Worm (Caenorhabditis elegans): ENCODE data around the gene D1054.9.
A peak's percentile ranks its signal among the peaks of the same experiment; 100 is the strongest.

D1054.9 gene

ce11 chrV:10824711-10825110 is 33.9 kb upstream of the D1054.9 start, which contains the start of gene nrx-1:
TSS of gene nrx-1 (plus strand) at chrV:10825011.
- TF ChIP-seq hrde-1 (tag; optimal IDR thresholded peaks at IDR 0.05; ENCODE audit: borderline replicate concordance) (no peak), C06A6.2 (GFP tag; conservative IDR thresholded peaks at IDR 0.05) (no peak), madf-3 (GFP tag; IDR thresholded peaks at IDR 0.05) (no peak), sptf-2 (GFP tag; optimal IDR thresholded peaks at IDR 0.05) (no peak), tlf-1 (GFP tag; optimal IDR thresholded peaks at IDR 0.05) (no peak), snpc-1.1 (tag; optimal IDR thresholded peaks at IDR 0.05; ENCODE audit: insufficient read depth) (no peak), nhr-80 (tag; optimal IDR thresholded peaks at IDR 0.05) (no peak), madf-6 (GFP tag; IDR thresholded peaks at IDR 0.05) (no peak), zim-3 (tag; optimal IDR thresholded peaks at IDR 0.05) (no peak), lin-35 (GFP tag; optimal IDR thresholded peaks at IDR 0.05) (no peak), gei-17 (GFP tag; optimal IDR thresholded peaks at IDR 0.05) (no peak), hmg-20 (GFP tag; IDR thresholded peaks at IDR 0.05) (no peak), ceh-40 (GFP tag; IDR thresholded peaks at IDR 0.05) (no peak)

DNA sequence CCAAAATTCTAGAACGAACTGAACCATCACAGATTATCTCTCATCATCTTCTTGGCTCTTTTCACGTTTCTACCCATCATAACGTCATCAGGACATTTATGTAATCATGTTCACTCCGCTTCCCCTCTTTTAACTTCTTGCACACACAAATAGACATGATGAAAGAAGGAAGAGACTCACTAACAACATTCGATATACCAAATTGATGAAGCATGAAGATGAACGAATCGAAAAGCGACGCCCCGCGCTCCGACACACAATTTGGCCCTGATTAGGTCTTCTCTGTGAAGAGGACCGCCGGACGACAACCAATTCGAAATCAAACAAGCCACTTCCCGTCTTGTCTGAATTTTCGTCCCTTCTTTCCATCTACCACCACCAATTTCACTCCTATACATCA is 27.6 kb upstream of the D1054.9 start:
- TF ChIP-seq mel-28 (tag; optimal IDR thresholded peaks at IDR 0.05; ENCODE audit: borderline replicate concordance) = no peak
- TF ChIP-seq efl-1 (GFP tag; optimal IDR thresholded peaks at IDR 0.05) = no peak
- no peak for TF ChIP-seq unc-62 (GFP tag; optimal IDR thresholded peaks at IDR 0.05)
- no peak for TF ChIP-seq cebp-2 (GFP tag; IDR thresholded peaks at IDR 0.05)
- no peak for TF ChIP-seq lin-26 (GFP tag; IDR thresholded peaks at IDR 0.05)

ce11 chrV:10816831-10817230 is 26.0 kb upstream of the D1054.9 start:
- TF ChIP-seq ama-1 (optimal IDR thresholded peaks at IDR 0.05) (no peak), ama-1 (GFP tag; optimal IDR thresholded peaks at IDR 0.05) (peak in 1 of 2 experiments; percentile 21), K12H6.12 (tag; optimal IDR thresholded peaks at IDR 0.05) (no peak), bed-2 (GFP tag; IDR thresholded peaks at IDR 0.05) (no peak), ceh-91 (GFP tag; IDR thresholded peaks at IDR 0.05) (no peak)

DNA sequence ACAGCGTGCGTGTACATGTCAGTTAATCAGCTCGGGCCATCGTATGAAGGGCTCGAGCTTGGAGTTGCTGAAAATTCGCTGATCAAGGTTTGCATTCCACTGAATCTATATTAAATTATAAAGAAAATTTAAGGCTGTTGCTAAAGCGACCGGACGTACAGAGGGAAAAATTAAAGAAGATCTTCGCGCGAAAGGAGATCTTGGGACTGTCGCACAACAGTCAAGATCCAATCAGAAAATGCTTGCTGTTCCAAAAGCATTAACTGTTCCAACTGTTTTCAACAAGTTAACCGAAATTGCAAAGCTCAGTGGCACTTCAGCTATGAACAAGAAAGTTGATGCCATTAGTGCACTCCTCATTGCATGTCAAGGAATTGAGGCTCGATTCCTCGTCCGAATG is 23.5 kb upstream of the D1054.9 start:
- no peak for TF ChIP-seq ceh-58 (GFP tag; IDR thresholded peaks at IDR 0.05)
- no peak for TF ChIP-seq cebp-1 (GFP tag; IDR thresholded peaks at IDR 0.05)
- no peak for TF ChIP-seq cebp-1 (tag; optimal IDR thresholded peaks at IDR 0.05)
- TF ChIP-seq madf-8 (GFP tag; conservative IDR thresholded peaks at IDR 0.05) = no peak
- no peak for TF ChIP-seq attf-3 (GFP tag; conservative IDR thresholded peaks at IDR 0.05)
- no peak for TF ChIP-seq chd-7 (tag; optimal IDR thresholded peaks at IDR 0.05)
- TF ChIP-seq unc-130 (GFP tag; optimal IDR thresholded peaks at IDR 0.05) = no peak
- TF ChIP-seq attf-5 (GFP tag; optimal IDR thresholded peaks at IDR 0.05) = no peak
- TF ChIP-seq K11D2.4 (GFP tag; IDR thresholded peaks at IDR 0.05) = no peak
- no peak for TF ChIP-seq ztf-6 (GFP tag; IDR thresholded peaks at IDR 0.05)
- TF ChIP-seq gei-17 (GFP tag; optimal IDR thresholded peaks at IDR 0.05) = no peak
- TF ChIP-seq F52B5.7 (tag; optimal IDR thresholded peaks at IDR 0.05) = no peak
- no peak for TF ChIP-seq Y56A3A.18 (GFP tag; IDR thresholded peaks at IDR 0.05)
- TF ChIP-seq F22D6.2 (tag; optimal IDR thresholded peaks at IDR 0.05) = no peak
- TF ChIP-seq Y53F4B.3 (GFP tag; IDR thresholded peaks at IDR 0.05) = no peak

All from whole organism, young adult.